Fruit fly (Drosophila melanogaster) whole organism, embryonic: ENCODE results near the gene CG42494.

Experiments
- CG11695 ChIP-seq: fragments of 200-800 bp; sonication (Bioruptor generic); IDR thresholded peaks from 3 replicates; pipeline ENCODE4 v1.3.6; 2022; ENCODE audit warnings: missing biosample characterization, missing genetic modification characterization
- CG2678 ChIP-seq: fragments of 200-800 bp; sonication (Bioruptor generic); optimal IDR thresholded peaks from 3 replicates; lab custom pipeline; 2019; ENCODE audit warnings: missing biosample characterization, mild to moderate bottlenecking, missing genetic modification characterization, moderate library complexity
- CG4282 ChIP-seq: fragments of 200-800 bp; sonication (Bioruptor generic); optimal IDR thresholded peaks from 2 replicates; lab custom pipeline; 2016; ENCODE audit warnings: missing biosample characterization, missing genetic modification characterization
- CG6791 ChIP-seq: fragments of 200-800 bp; sonication (Bioruptor generic); IDR thresholded peaks from 3 replicates; pipeline ENCODE4 v1.3.6; 2022; ENCODE audit warnings: missing biosample characterization, missing genetic modification characterization; ENCODE audit not compliant: partially characterized antibody
- CG8359 ChIP-seq: fragments of 200-800 bp; sonication (Bioruptor generic); optimal IDR thresholded peaks from 2 replicates; lab custom pipeline; 2017; ENCODE audit warnings: missing biosample characterization, mild to moderate bottlenecking, missing genetic modification characterization, borderline replicate concordance
- Chrac-16 ChIP-seq: fragments of 200-800 bp; sonication (Bioruptor generic); optimal IDR thresholded peaks from 3 replicates; lab custom pipeline; 2016; ENCODE audit warnings: missing biosample characterization, missing genetic modification characterization
- ase ChIP-seq: fragments of 200-800 bp; sonication (Bioruptor generic); IDR thresholded peaks from 3 replicates; pipeline ENCODE4 v1.3.6; 2022; ENCODE audit warnings: missing biosample characterization, missing genetic modification characterization
- cato ChIP-seq: fragments of 200-800 bp; sonication (Bioruptor generic); optimal IDR thresholded peaks from 2 replicates; lab custom pipeline; 2016; ENCODE audit warnings: missing biosample characterization, missing genetic modification characterization, borderline replicate concordance
- chinmo ChIP-seq: fragments of 200-800 bp; sonication (Bioruptor generic); IDR thresholded peaks from 4 replicates; pipeline ENCODE4 v1.3.6; 2022; ENCODE audit warnings: missing biosample characterization, missing genetic modification characterization; ENCODE audit not compliant: partially characterized antibody
- da ChIP-seq: fragments of 200-800 bp; sonication (Bioruptor generic); optimal IDR thresholded peaks from 2 replicates; lab custom pipeline; 2016; ENCODE audit warnings: missing biosample characterization, missing genetic modification characterization
- fd3F ChIP-seq: fragments of 200-800 bp; sonication (Bioruptor generic); optimal IDR thresholded peaks from 2 replicates; lab custom pipeline; 2018; ENCODE audit warnings: missing biosample characterization, mild to moderate bottlenecking, missing genetic modification characterization, moderate library complexity
- odd ChIP-seq: fragments of 200-800 bp; sonication (Bioruptor generic); optimal IDR thresholded peaks from 2 replicates; lab custom pipeline; 2017; ENCODE audit warnings: missing biosample characterization, mild to moderate bottlenecking, missing genetic modification characterization
- pb ChIP-seq: fragments of 200-800 bp; sonication (Bioruptor generic); optimal IDR thresholded peaks from 3 replicates; lab custom pipeline; 2016; ENCODE audit warnings: missing biosample characterization, missing genetic modification characterization

- TF ChIP-seq ase (GFP tag; lab: Robert Waterston, UW) (peak; percentile 87), fd3F (GFP tag; lab: Kevin White, UChicago) (peak; percentile 87), CG4282 (peak; percentile 64), Chrac-16 (GFP tag; lab: Kevin White, UChicago) (peak; percentile 80), CG11695 (GFP tag; lab: Robert Waterston, UW) (peak; percentile 63; the same call in 2 of the 3 replicates), chinmo (GFP tag; lab: Robert Waterston, UW) (0 out of 4 replicates have a peak, but pooled peaks have one; percentile 53), odd (GFP tag; lab: Kevin White, UChicago) (peak; percentile 95), CG8359 (GFP tag; lab: Kevin White, UChicago) (peak; percentile 86), CG2678 (tag; lab: Kevin White, UChicago) (peak; percentile 83), cato (GFP tag; lab: Kevin White, UChicago) (peak; percentile 86), CG6791 (GFP tag; lab: Robert Waterston, UW) (peak; percentile 70; the same call in 2 of the 3 replicates), pb (GFP tag; lab: Kevin White, UChicago) (peak; percentile 88), da (GFP tag; lab: Kevin White, UChicago) (peak; percentile 89)
These were observed 38.6 kb downstream of the CG42494 start, which contains the start of the genes RpL28 and eIF1 for dm6 chr3L:3222643-3223389.
